Worm (Caenorhabditis elegans) whole organism, midembryonic: Measurements from ENCODE around the gene C17C3.15.
A peak's percentile ranks its signal among the peaks of the same experiment; 100 is the strongest.

ENCODE experiments used
- T22C8.4 ChIP-seq: fragments of 200-800 bp; sonication (Bioruptor generic); IDR thresholded peaks from 2 replicates; pipeline ENCODE4 v1.3.6; 2022; ENCODE audit warnings: missing genetic modification characterization, missing compliant biosample characterization
- cog-1 ChIP-seq: sonication (generic microtip); optimal IDR thresholded peaks from 2 replicates; lab custom pipeline; 2016; ENCODE audit warnings: missing genetic modification characterization, missing compliant biosample characterization
- flt-1 ChIP-seq: fragments of 200-800 bp; sonication (Bioruptor generic); IDR thresholded peaks from 2 replicates; pipeline ENCODE4 v1.3.6; 2022; ENCODE audit warnings: missing genetic modification characterization, missing compliant biosample characterization
- klf-2 ChIP-seq: fragments of 200-800 bp; sonication (Bioruptor generic); conservative IDR thresholded peaks from 2 replicates; pipeline ENCODE4 v1.3.6; 2022; ENCODE audit warnings: missing genetic modification reagents, missing genetic modification characterization, missing compliant biosample characterization
- med-1 ChIP-seq: sonication (generic microtip); optimal IDR thresholded peaks from 2 replicates; lab custom pipeline; 2017; ENCODE audit warnings: missing genetic modification characterization, mild to moderate bottlenecking, missing compliant biosample characterization, antibody characterized with exemption, missing genetic modification reagents; ENCODE audit not compliant: insufficient read depth
- ref-1 ChIP-seq: fragments of 200-800 bp; sonication (Bioruptor generic); conservative IDR thresholded peaks from 2 replicates; pipeline ENCODE4 v1.3.6; 2022; ENCODE audit warnings: missing genetic modification reagents, missing genetic modification characterization, missing compliant biosample characterization
- tab-1 ChIP-seq: fragments of 200-800 bp; sonication (Bioruptor generic); IDR thresholded peaks from 2 replicates; pipeline ENCODE4 v1.3.6; 2022; ENCODE audit warnings: missing genetic modification characterization, missing compliant biosample characterization
- ztf-23 ChIP-seq: fragments of 200-800 bp; sonication (Bioruptor generic); IDR thresholded peaks from 2 replicates; pipeline ENCODE4 v1.3.6; 2022; ENCODE audit warnings: missing genetic modification reagents, missing genetic modification characterization, missing compliant biosample characterization
- ztf-29 ChIP-seq: fragments of 200-800 bp; sonication (Bioruptor generic); IDR thresholded peaks from 2 replicates; pipeline ENCODE4 v1.3.6; 2022; ENCODE audit warnings: missing genetic modification reagents, missing genetic modification characterization, missing compliant biosample characterization

DNA sequence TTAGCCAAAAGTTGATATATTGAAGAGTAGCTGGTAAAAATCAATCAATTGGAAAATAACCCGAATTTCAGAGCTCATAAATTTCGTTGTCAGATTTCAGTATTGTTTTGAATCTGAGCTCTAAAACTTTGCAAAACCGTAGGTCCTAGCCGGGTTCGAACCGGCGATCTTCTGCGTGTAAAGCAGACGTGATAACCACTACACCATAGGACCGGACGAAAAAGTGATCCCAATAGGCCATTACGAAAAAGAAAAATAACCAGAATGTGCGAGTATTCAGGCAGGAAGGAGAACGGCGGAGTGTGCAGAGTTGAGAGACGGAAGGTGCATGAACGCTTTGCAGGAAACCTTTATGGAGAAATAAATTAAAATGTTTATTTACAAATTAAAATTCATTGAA lies 6.6 kb downstream of the C17C3.15 start:
- TF ChIP-seq ztf-23 (GFP tag; lab: Robert Waterston, UW) (peak; percentile 73), klf-2 (GFP tag; lab: Robert Waterston, UW) (0 out of 2 replicates have a peak, but pooled peaks have one; percentile 22), med-1 (GFP tag; lab: Kevin White, UChicago) (no peak), ref-1 (GFP tag; lab: Robert Waterston, UW) (no peak), T22C8.4 (GFP tag; lab: Robert Waterston, UW) (peak; percentile 49; the same call in 1 of the 2 replicates), cog-1 (no peak), flt-1 (GFP tag; lab: Robert Waterston, UW) (peak; percentile 87), ztf-29 (GFP tag; lab: Robert Waterston, UW) (no peak), tab-1 (GFP tag; lab: Robert Waterston, UW) (peak; percentile 78)
